Fruit fly (Drosophila melanogaster) Kc167 (cell line): Measurements from ENCODE around the gene CG12983.

Experiments
- Myc ChIP-seq: fragments of >200 bp; optimal IDR thresholded peaks from 2 replicates; lab custom pipeline; 2017; ENCODE audit warnings: missing external identifiers
- Sin3A ChIP-seq: fragments of >200 bp; optimal IDR thresholded peaks from 2 replicates; lab custom pipeline; 2018; ENCODE audit warnings: missing external identifiers
- h ChIP-seq: fragments of >200 bp; optimal IDR thresholded peaks from 3 replicates; lab custom pipeline; 2018; ENCODE audit warnings: missing external identifiers
- insv ChIP-seq: fragments of >200 bp; optimal IDR thresholded peaks from 3 replicates; lab custom pipeline; 2018; ENCODE audit warnings: missing external identifiers
- psq ChIP-seq: fragments of >200 bp; optimal IDR thresholded peaks from 2 replicates; lab custom pipeline; 2017; ENCODE audit warnings: missing external identifiers
- ttk ChIP-seq: sonication (Bioruptor generic); optimal IDR thresholded peaks from 2 replicates; lab custom pipeline; 2017; ENCODE audit warnings: missing external identifiers

CG12983 gene

DNA sequence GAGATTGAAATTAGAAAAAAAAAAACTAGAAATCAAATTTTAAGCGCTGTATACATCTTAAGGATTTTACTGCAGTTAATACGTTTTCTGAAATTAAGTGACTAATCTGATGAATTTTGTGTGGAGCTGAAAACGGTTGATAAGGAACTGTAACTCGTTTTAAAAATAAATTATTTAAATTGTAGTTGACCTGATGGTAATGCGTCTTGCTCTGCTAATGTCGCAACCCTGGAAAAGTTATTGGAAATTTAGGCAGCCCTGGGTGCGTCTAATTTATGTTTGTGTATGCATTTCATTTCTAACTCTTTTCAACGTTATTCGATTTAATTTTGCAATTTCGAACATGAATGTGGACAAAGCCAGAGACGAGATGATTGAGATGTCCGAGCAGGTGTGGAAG lies 24.8 kb upstream of the CG12983 start, which contains the start of gene CG12984:
Gene CG12984 (plus strand): TSS at position 301 of the 400 bp plus-strand sequence.
- TF ChIP-seq Myc (lab: Kevin White, UChicago) (no peak), psq (no peak), ttk (no peak), Sin3A (lab: Kevin White, UChicago) (no peak), insv (lab: Kevin White, UChicago) (no peak), h (lab: Kevin White, UChicago) (no peak)

DNA sequence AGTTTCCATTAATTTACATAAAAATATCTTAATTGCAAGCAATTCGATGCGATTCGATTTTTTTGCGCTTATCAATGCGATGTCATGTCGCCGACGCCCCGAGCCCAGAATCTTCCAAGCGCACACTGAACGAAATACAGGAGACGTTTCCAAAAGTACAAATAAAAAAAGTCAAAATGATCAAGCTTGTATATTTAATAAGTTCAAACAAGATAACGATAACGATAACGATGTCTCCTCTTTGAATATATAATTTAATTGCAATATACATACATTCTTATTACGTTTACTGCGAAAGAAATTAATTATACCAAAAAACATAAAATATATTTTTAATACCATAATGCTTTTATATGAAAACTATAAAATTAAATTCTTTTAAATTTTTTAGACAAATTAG lies 23.7 kb upstream of the CG12983 start:
- TF ChIP-seq insv (lab: Kevin White, UChicago) (no peak), Myc (lab: Kevin White, UChicago) (no peak), psq (no peak), ttk (no peak), h (lab: Kevin White, UChicago) (no peak), Sin3A (lab: Kevin White, UChicago) (no peak)

DNA sequence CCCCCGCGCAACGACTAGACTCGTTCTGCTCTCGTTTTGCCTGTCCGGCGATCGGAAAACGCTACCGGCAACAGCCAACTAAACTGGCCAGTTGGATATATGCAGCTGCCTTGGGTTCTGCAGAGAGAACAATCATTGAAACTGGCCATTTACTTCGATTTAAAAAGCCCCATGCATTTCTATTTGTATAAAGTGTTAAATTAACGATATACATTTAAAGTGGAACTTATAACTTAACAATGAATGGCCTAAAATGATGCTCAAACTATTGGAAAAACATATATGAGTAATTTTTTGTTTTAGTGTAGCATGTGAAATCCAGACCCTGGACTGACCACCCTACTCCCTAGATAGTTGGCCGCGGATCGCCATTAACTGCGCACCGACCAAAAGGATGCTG lies 22.3 kb upstream of the CG12983 start:
- TF ChIP-seq Sin3A (lab: Kevin White, UChicago), result no peak
- no peak for TF ChIP-seq Myc (lab: Kevin White, UChicago)
- TF ChIP-seq ttk, result no peak
- no peak for TF ChIP-seq insv (lab: Kevin White, UChicago)
- no peak for TF ChIP-seq psq
- TF ChIP-seq h (lab: Kevin White, UChicago), result no peak

DNA sequence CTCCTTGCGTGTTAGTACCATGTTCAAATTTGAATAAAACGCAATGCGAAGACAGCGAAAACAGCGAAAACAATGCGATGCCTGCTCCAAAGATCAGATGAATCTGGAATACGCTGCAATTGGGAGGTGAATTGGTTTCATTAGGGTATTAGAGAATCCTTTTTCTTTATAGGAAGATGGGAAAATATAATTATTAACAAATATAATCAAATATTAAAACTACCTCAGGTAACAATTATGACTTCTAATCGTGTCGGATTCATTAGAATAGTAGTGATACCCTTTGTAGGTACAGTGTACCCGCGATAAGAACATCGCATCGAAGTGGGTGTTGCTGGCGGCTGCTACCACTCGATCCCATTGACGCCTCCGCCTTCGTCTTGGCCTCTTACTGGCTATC lies 21.3 kb upstream of the CG12983 start:
- no peak for TF ChIP-seq insv (lab: Kevin White, UChicago)
- no peak for TF ChIP-seq h (lab: Kevin White, UChicago)
- no peak for TF ChIP-seq psq
- no peak for TF ChIP-seq Sin3A (lab: Kevin White, UChicago)
- no peak for TF ChIP-seq Myc (lab: Kevin White, UChicago)
- TF ChIP-seq ttk, result no peak

DNA sequence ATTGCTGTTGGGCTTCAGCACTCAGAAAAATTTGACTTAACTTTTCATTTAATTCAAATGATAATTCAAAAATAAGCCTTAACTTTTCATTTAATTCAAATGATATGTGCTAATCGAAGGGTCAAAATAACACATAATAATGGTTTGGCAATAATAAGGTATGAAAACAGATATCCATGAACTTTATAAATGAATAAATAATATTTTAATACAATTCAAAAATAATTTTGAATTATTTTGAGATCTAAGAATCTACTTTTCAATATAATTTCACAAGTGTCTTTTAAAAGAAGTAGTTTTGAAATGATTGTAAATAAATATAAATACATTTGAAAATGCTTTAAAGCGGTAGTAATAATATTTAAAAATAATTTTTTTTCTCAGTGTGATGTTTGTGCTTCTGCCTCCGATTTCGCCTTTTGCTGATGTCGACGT lies 20.4 kb upstream of the CG12983 start:
- no peak for TF ChIP-seq Myc (lab: Kevin White, UChicago)
- no peak for TF ChIP-seq insv (lab: Kevin White, UChicago)
- no peak for TF ChIP-seq ttk
- TF ChIP-seq h (lab: Kevin White, UChicago), result no peak
- no peak for TF ChIP-seq psq
- TF ChIP-seq Sin3A (lab: Kevin White, UChicago), result no peak

DNA sequence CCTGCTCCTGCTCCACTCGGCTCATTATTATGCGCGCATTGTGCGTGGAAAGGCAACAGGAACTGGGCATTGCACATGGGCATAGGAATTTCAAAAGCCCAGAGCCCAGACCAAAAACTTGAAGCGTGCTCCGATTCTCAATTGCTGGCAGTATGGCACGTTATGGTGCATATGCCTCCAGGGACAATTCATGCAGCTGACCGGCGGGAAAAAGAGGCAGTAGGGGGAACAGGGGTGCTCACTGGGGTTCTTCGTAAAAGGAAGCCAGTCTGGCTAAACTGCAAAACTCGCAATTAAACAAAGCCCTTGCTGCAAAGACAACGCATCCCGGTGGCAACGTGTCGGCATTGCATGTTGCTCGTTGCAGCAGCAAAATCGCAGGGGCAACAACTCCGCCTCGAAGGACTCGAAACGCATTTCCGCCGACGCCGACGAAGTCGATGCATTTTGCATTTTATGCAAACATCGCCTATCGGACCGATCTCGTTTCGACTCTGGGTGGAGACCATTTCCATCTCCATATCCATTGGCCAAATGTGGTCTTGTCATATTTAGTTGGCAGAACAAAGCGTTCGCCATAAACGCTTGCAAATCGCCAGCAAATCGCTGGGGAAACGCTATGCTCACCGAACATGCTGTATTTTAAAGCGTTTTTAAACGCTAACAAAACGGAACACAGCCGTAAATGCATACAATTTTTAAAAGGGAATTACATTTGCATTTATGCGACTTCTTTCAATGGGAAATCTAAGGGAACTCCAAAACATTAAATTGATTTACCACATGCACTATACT lies 18.0 kb upstream of the CG12983 start:
- TF ChIP-seq h (lab: Kevin White, UChicago) (no peak), psq (no peak), ttk (no peak), insv (lab: Kevin White, UChicago) (no peak), Myc (lab: Kevin White, UChicago) (no peak), Sin3A (lab: Kevin White, UChicago) (no peak)

DNA sequence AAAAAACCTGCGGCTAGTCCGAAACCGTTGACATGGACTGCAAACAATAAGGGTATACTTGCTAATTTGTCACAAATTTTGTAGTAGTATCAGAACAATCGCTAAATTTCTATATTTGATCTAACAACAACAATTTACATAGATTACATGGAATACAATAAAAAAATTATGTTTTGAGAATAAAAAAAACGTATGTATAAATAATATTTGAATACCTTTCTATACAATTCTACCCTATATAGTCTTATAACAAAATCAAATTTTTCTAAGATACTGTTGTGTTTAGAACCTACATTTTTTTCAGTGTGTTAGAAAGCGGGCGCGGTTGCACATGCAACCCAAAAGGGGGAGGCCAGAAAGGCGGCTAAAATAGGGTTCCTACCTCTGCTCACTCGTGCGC lies 16.7 kb upstream of the CG12983 start:
- no peak for TF ChIP-seq h (lab: Kevin White, UChicago)

DNA sequence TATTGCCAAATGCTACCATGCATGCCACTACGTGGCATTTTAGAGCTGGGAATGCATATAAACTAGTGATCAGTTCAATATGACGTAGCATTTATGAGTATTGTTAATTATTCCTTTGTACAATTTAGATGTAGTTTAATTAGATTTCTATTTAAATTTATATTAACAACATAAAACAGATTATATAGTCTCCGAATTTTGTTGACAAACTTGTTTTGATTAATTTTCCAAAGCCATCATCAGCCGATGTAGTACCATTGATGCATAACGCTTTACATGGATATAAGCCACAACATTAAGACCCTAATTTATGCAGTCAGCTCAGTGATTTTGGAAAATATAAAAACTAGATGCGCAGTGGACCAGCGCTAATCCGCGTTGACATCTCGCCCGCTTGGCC lies 16.0 kb upstream of the CG12983 start:
- TF ChIP-seq Sin3A (lab: Kevin White, UChicago) (no peak), Myc (lab: Kevin White, UChicago) (no peak), h (lab: Kevin White, UChicago) (no peak), ttk (no peak), insv (lab: Kevin White, UChicago) (no peak), psq (no peak)

DNA sequence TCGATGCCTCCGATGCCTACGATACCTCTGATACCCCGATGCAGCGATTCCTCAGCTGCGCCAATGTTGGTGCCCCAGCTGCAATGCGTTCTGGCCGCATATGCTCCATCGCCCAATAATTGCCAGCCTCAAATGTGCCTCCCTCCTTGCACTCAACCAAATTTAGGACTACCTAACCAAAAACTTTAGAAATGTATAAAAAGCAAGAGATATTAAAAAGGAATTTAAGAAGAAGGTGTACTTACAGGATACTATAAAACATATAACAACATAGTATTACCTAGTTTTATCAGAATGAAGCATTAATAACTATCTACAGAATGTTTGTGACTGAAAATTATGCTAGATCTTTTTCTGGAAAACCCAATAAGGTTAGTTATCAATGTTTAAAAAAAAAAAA lies 15.2 kb upstream of the CG12983 start:
- TF ChIP-seq ttk (no peak), h (lab: Kevin White, UChicago) (no peak), insv (lab: Kevin White, UChicago) (no peak), Sin3A (lab: Kevin White, UChicago) (no peak), Myc (lab: Kevin White, UChicago) (no peak), psq (no peak)

DNA sequence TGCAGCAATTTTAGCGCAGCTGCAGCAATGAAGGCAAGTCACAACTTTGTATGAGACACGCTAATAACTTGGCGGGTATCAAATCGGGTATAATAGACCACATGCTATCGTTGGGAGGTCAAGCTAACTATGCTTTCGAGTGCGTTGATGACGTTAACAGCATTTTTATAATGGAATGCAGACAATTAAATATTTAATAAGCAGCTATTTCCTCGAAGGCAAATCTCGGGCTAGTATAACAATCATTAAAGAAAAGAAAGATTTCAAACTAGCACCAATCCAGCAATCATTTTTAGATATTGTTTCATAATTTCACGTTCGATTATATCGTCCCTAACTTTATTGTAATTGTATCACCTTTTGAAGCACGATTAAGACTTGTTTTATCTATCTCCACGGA lies 13.9 kb upstream of the CG12983 start:
- TF ChIP-seq Sin3A (lab: Kevin White, UChicago) (no peak), ttk (no peak), psq (no peak), Myc (lab: Kevin White, UChicago) (no peak), insv (lab: Kevin White, UChicago) (no peak), h (lab: Kevin White, UChicago) (no peak)

DNA sequence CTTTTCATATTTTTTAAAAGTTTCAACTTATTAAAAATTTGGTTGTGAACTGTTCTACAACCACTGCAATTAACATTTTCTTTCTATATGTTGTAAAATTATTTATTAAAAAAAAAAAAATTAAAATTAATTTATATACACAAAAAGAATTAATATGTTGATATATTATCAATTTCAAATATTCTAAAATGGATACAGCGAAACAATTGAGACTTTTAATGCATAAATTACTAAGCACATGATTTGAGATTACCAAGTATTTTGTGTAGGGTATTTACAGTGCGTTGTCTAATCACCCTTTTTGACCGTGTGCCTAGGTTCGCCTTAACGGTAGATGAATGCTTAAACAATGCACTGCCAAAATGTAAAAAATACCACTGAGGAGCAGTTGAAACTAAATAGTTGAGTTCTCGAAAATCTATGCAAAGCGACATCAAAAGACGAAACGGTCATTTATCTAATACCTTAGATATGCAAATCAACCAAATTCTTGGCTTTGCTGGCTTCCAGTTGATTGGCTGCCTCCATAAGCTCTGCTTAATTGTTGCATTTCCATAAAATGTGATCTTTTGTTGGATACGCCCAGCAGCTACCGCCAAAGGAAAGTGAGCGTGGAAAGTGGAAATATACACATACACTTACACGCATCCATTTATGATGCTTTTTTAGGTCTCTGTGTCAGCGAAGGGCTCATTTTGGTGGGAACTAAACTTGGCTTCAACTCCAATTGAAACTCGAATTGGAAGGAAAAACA lies 10.6 kb upstream of the CG12983 start:
- no peak for TF ChIP-seq psq
- TF ChIP-seq insv (lab: Kevin White, UChicago), result no peak
- no peak for TF ChIP-seq Sin3A (lab: Kevin White, UChicago)
- TF ChIP-seq h (lab: Kevin White, UChicago), result no peak
- no peak for TF ChIP-seq Myc (lab: Kevin White, UChicago)
- TF ChIP-seq ttk, result no peak

DNA sequence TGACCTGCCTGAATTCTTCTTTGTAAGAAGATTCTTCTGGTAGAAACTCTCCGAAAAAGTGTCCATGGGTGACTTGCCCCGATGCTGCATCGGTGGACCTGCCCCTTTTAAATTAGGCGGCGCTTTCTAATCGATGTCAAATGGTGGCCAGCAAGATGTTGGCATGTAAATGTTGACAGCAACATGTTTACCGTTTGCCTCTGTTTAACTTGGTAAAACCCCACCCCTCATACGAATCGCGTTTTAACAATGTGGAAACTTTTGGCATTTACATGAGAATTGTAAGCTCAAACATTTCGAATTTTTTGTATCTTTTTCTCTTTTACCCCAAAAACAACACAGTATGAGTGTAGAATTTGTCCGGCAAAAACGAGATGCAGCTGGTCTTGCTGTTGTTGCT lies 9.8 kb upstream of the CG12983 start:
- no peak for TF ChIP-seq Myc (lab: Kevin White, UChicago)
- TF ChIP-seq ttk, result no peak
- no peak for TF ChIP-seq psq
- TF ChIP-seq h (lab: Kevin White, UChicago), result no peak
- no peak for TF ChIP-seq Sin3A (lab: Kevin White, UChicago)
- TF ChIP-seq insv (lab: Kevin White, UChicago), result no peak
